Fruit fly (Drosophila melanogaster) whole organism, embryonic: Measurements from ENCODE around the gene Ns4.
A peak's percentile ranks its signal among the peaks of the same experiment; 100 is the strongest.

ENCODE experiments used
- BEAF-32 ChIP-seq: fragments of 200-800 bp; sonication (Bioruptor generic); optimal IDR thresholded peaks from 3 replicates; lab custom pipeline; 2017; ENCODE audit warnings: missing biosample characterization, missing genetic modification characterization, mild to moderate bottlenecking, moderate library complexity, missing genetic modification reagents
- CG11696 ChIP-seq: fragments of 200-800 bp; sonication (Bioruptor generic); IDR thresholded peaks from 2 replicates; pipeline ENCODE4 v1.3.6; 2022; ENCODE audit warnings: missing biosample characterization, missing genetic modification characterization
- CG13123 ChIP-seq: fragments of 200-800 bp; sonication (Bioruptor generic); optimal IDR thresholded peaks from 2 replicates; lab custom pipeline; 2016; ENCODE audit warnings: missing biosample characterization, missing genetic modification characterization
- CG14710 ChIP-seq: fragments of 200-800 bp; sonication (Bioruptor generic); optimal IDR thresholded peaks from 3 replicates; lab custom pipeline; 2019; ENCODE audit warnings: missing biosample characterization, mild to moderate bottlenecking, missing genetic modification characterization, moderate library complexity
- CG15011 ChIP-seq: fragments of 200-800 bp; sonication (Bioruptor generic); optimal IDR thresholded peaks from 3 replicates; lab custom pipeline; 2018; ENCODE audit warnings: missing biosample characterization, mild to moderate bottlenecking, missing genetic modification characterization
- CG15696 ChIP-seq: fragments of 200-800 bp; sonication (Bioruptor generic); optimal IDR thresholded peaks from 2 replicates; lab custom pipeline; 2019; ENCODE audit warnings: missing biosample characterization, mild to moderate bottlenecking, missing genetic modification characterization, moderate library complexity
- CG16813 ChIP-seq: fragments of 200-800 bp; sonication (Bioruptor generic); IDR thresholded peaks from 3 replicates; pipeline ENCODE4 v1.3.6; 2022; ENCODE audit warnings: missing biosample characterization, missing genetic modification characterization; ENCODE audit not compliant: partially characterized antibody
- CG17359 ChIP-seq: fragments of 200-800 bp; sonication (Bioruptor generic); optimal IDR thresholded peaks from 3 replicates; lab custom pipeline; 2018; ENCODE audit warnings: missing biosample characterization, mild to moderate bottlenecking, missing genetic modification characterization, moderate library complexity
- CG18764 ChIP-seq: fragments of 200-800 bp; sonication (Bioruptor generic); optimal IDR thresholded peaks from 3 replicates; lab custom pipeline; 2016; ENCODE audit warnings: missing biosample characterization, missing genetic modification characterization
- CG2889 ChIP-seq: fragments of 200-800 bp; sonication (Bioruptor generic); IDR thresholded peaks from 3 replicates; pipeline ENCODE4 v1.3.6; 2022; ENCODE audit warnings: missing biosample characterization, missing genetic modification characterization
- CG3838 ChIP-seq: fragments of 200-800 bp; sonication (Bioruptor generic); optimal IDR thresholded peaks from 3 replicates; lab custom pipeline; 2016; ENCODE audit warnings: missing biosample characterization, missing genetic modification characterization
- CG4617 ChIP-seq: fragments of 200-800 bp; sonication (Bioruptor generic); optimal IDR thresholded peaks from 3 replicates; lab custom pipeline; 2016; ENCODE audit warnings: missing biosample characterization, missing genetic modification characterization, borderline replicate concordance
- CG4820 ChIP-seq: fragments of 200-800 bp; sonication (Bioruptor generic); optimal IDR thresholded peaks from 3 replicates; lab custom pipeline; 2016; ENCODE audit warnings: missing biosample characterization, missing genetic modification characterization
- CG6689 ChIP-seq: fragments of 200-800 bp; sonication (Bioruptor generic); IDR thresholded peaks from 2 replicates; pipeline ENCODE4 v1.3.6; 2022; ENCODE audit warnings: missing biosample characterization, missing genetic modification characterization
- CG9727 ChIP-seq: fragments of 200-800 bp; sonication (Bioruptor generic); optimal IDR thresholded peaks from 3 replicates; lab custom pipeline; 2017; ENCODE audit warnings: missing biosample characterization, mild to moderate bottlenecking, missing genetic modification characterization
- Dad ChIP-seq: fragments of 200-800 bp; sonication (Bioruptor generic); optimal IDR thresholded peaks from 3 replicates; lab custom pipeline; 2016; ENCODE audit warnings: missing biosample characterization, missing genetic modification characterization
- Drgx ChIP-seq: fragments of 200-800 bp; sonication (Bioruptor generic); IDR thresholded peaks from 2 replicates; pipeline ENCODE4 v1.3.6; 2022; ENCODE audit warnings: missing biosample characterization, missing genetic modification characterization
- ERR ChIP-seq: fragments of 200-800 bp; sonication (Bioruptor generic); optimal IDR thresholded peaks from 2 replicates; lab custom pipeline; 2016; ENCODE audit warnings: missing biosample characterization, missing genetic modification characterization
- Eip74EF ChIP-seq, 2 experiments: fragments of 200-800 bp in 1 of 2; fragments of >200 bp in 1 of 2; sonication (Bioruptor generic) in 1 of 2; optimal IDR thresholded peaks; 2 replicates each; lab custom pipeline; 2017 to 2019; ENCODE audit warnings: missing biosample characterization in 2 of 2, missing genetic modification characterization in 2 of 2, mild to moderate bottlenecking in 1 of 2, moderate library complexity in 1 of 2
- Gsc ChIP-seq: fragments of 200-800 bp; sonication (Bioruptor generic); IDR thresholded peaks from 2 replicates; pipeline ENCODE4 v1.3.6; 2022; ENCODE audit warnings: missing biosample characterization, missing genetic modification characterization
- HLHmδ ChIP-seq: fragments of 200-800 bp; sonication (Bioruptor generic); optimal IDR thresholded peaks from 2 replicates; lab custom pipeline; 2018; ENCODE audit warnings: missing biosample characterization, mild to moderate bottlenecking, missing genetic modification characterization, moderate library complexity
- Jarid2 ChIP-seq: fragments of 200-800 bp; sonication (Bioruptor generic); optimal IDR thresholded peaks from 3 replicates; lab custom pipeline; 2017; ENCODE audit warnings: mild to moderate bottlenecking, missing biosample characterization, missing genetic modification reagents, missing genetic modification characterization
- MTF-1 ChIP-seq: fragments of 200-800 bp; sonication (Bioruptor generic); optimal IDR thresholded peaks from 2 replicates; lab custom pipeline; 2018; ENCODE audit warnings: missing biosample characterization, mild to moderate bottlenecking, missing genetic modification characterization, borderline replicate concordance
- Med ChIP-seq: fragments of 200-800 bp; sonication (Bioruptor generic); peaks from one replicate; lab custom pipeline; 2016; ENCODE audit warnings: missing biosample characterization, missing genetic modification characterization, mild to moderate bottlenecking, inconsistent platforms, moderate library complexity
- Nf-YA ChIP-seq: fragments of 200-800 bp; sonication (Bioruptor generic); IDR thresholded peaks from 2 replicates; pipeline ENCODE4 v1.3.6; 2022; ENCODE audit warnings: missing biosample characterization, missing genetic modification characterization
- Oaz ChIP-seq: fragments of 200-800 bp; sonication (Bioruptor generic); IDR thresholded peaks from 2 replicates; pipeline ENCODE4 v1.3.6; 2022; ENCODE audit warnings: missing biosample characterization, missing genetic modification characterization
- Opbp ChIP-seq: fragments of 200-800 bp; sonication (Bioruptor generic); IDR thresholded peaks from 3 replicates; pipeline ENCODE4 v1.3.6; 2022; ENCODE audit warnings: missing biosample characterization, missing genetic modification characterization; ENCODE audit not compliant: partially characterized antibody
- Poxn ChIP-seq: fragments of 200-800 bp; sonication (Bioruptor generic); IDR thresholded peaks from 2 replicates; pipeline ENCODE4 v1.3.6; 2022; ENCODE audit warnings: missing biosample characterization, missing genetic modification characterization
- TFAM ChIP-seq: fragments of 200-800 bp; sonication (Bioruptor generic); optimal IDR thresholded peaks from 2 replicates; lab custom pipeline; 2017; ENCODE audit warnings: missing biosample characterization, missing genetic modification characterization, inconsistent platforms
- Taf1 ChIP-seq: fragments of 200-800 bp; sonication (Bioruptor generic); IDR thresholded peaks from 2 replicates; pipeline ENCODE4 v1.3.6; 2022; ENCODE audit warnings: missing biosample characterization, missing genetic modification characterization
- ara ChIP-seq: fragments of 200-800 bp; sonication (Bioruptor generic); IDR thresholded peaks from 2 replicates; pipeline ENCODE4 v1.3.6; 2022; ENCODE audit warnings: missing biosample characterization, missing genetic modification characterization
- bowl ChIP-seq: fragments of 200-800 bp; sonication (Bioruptor generic); IDR thresholded peaks from 2 replicates; pipeline ENCODE4 v1.3.6; 2022; ENCODE audit warnings: missing biosample characterization, missing genetic modification characterization
- ci ChIP-seq: fragments of 200-800 bp; sonication (Bioruptor generic); IDR thresholded peaks from 3 replicates; pipeline ENCODE4 v1.3.6; 2022; ENCODE audit warnings: missing biosample characterization, missing genetic modification characterization
- crol ChIP-seq: fragments of 200-800 bp; sonication (Bioruptor generic); IDR thresholded peaks from 2 replicates; pipeline ENCODE4 v1.3.6; 2022; ENCODE audit warnings: missing biosample characterization, missing genetic modification characterization
- cwo ChIP-seq: fragments of 200-800 bp; sonication (Bioruptor generic); optimal IDR thresholded peaks from 3 replicates; lab custom pipeline; 2017; ENCODE audit warnings: missing biosample characterization, missing genetic modification characterization, mild to moderate bottlenecking, moderate library complexity, missing genetic modification reagents
- danr ChIP-seq: fragments of 200-800 bp; sonication (Bioruptor generic); IDR thresholded peaks from 2 replicates; pipeline ENCODE4 v1.3.6; 2022; ENCODE audit warnings: missing biosample characterization, missing genetic modification characterization
- esg ChIP-seq: fragments of 200-800 bp; sonication (Bioruptor generic); conservative IDR thresholded peaks from 2 replicates; pipeline ENCODE4 v1.3.6; 2022; ENCODE audit warnings: missing biosample characterization, missing genetic modification characterization
- jing ChIP-seq: fragments of 200-800 bp; sonication (Bioruptor generic); optimal IDR thresholded peaks from 2 replicates; lab custom pipeline; 2018; ENCODE audit warnings: missing biosample characterization, mild to moderate bottlenecking, missing genetic modification characterization
- kni ChIP-seq: fragments of 200-800 bp; sonication (Bioruptor generic); optimal IDR thresholded peaks from 3 replicates; lab custom pipeline; 2017; ENCODE audit warnings: mild to moderate bottlenecking, missing biosample characterization, missing genetic modification reagents, missing genetic modification characterization
- maf-S ChIP-seq: fragments of 200-800 bp; sonication (Bioruptor generic); optimal IDR thresholded peaks from 2 replicates; lab custom pipeline; 2016; ENCODE audit warnings: missing biosample characterization, missing genetic modification characterization
- odd ChIP-seq: fragments of 200-800 bp; sonication (Bioruptor generic); optimal IDR thresholded peaks from 2 replicates; lab custom pipeline; 2017; ENCODE audit warnings: missing biosample characterization, mild to moderate bottlenecking, missing genetic modification characterization
- peb ChIP-seq: fragments of 200-800 bp; sonication (Bioruptor generic); IDR thresholded peaks from 2 replicates; pipeline ENCODE4 v1.3.6; 2022; ENCODE audit warnings: missing biosample characterization, missing genetic modification characterization
- pfk ChIP-seq: fragments of 200-800 bp; sonication (Bioruptor generic); optimal IDR thresholded peaks from 2 replicates; lab custom pipeline; 2018; ENCODE audit warnings: missing biosample characterization, mild to moderate bottlenecking, missing genetic modification characterization, moderate library complexity
- rib ChIP-seq: fragments of 200-800 bp; sonication (Bioruptor generic); IDR thresholded peaks from 2 replicates; pipeline ENCODE4 v1.3.6; 2022; ENCODE audit warnings: missing biosample characterization, missing genetic modification characterization
- sd ChIP-seq: fragments of 200-800 bp; sonication (Bioruptor generic); optimal IDR thresholded peaks from 3 replicates; lab custom pipeline; 2018; ENCODE audit warnings: missing biosample characterization, mild to moderate bottlenecking, missing genetic modification characterization, moderate library complexity
- slou ChIP-seq: fragments of 200-800 bp; sonication (Bioruptor generic); optimal IDR thresholded peaks from 3 replicates; lab custom pipeline; 2016; ENCODE audit warnings: missing biosample characterization, missing genetic modification characterization
- slp2 ChIP-seq: fragments of 200-800 bp; sonication (Bioruptor generic); optimal IDR thresholded peaks from 2 replicates; lab custom pipeline; 2016; ENCODE audit warnings: missing biosample characterization, missing genetic modification characterization
- sr ChIP-seq: fragments of 200-800 bp; sonication (Bioruptor generic); IDR thresholded peaks from 3 replicates; pipeline ENCODE4 v1.3.6; 2022; ENCODE audit warnings: missing biosample characterization, missing genetic modification characterization
- sug ChIP-seq: fragments of 200-800 bp; optimal IDR thresholded peaks from 2 replicates; lab custom pipeline; 2019; ENCODE audit warnings: missing biosample characterization, mild to moderate bottlenecking, missing genetic modification characterization, moderate library complexity
- tgo ChIP-seq: fragments of 200-800 bp; sonication (Bioruptor generic); IDR thresholded peaks from 3 replicates; pipeline ENCODE4 v1.3.6; 2022; ENCODE audit warnings: missing biosample characterization, missing genetic modification characterization
- trem ChIP-seq: fragments of 200-800 bp; optimal IDR thresholded peaks from 3 replicates; lab custom pipeline; 2019; ENCODE audit warnings: missing biosample characterization, mild to moderate bottlenecking, missing genetic modification characterization, moderate library complexity
- unc-4 ChIP-seq: fragments of 200-800 bp; sonication (Bioruptor generic); IDR thresholded peaks from 2 replicates; pipeline ENCODE4 v1.3.6; 2022; ENCODE audit warnings: missing biosample characterization, missing genetic modification characterization; ENCODE audit not compliant: partially characterized antibody

The Ns4 gene

dm6 chr2L:20716077-20716476 lies 36.2 kb upstream of the Ns4 start (continued):
- TF ChIP-seq maf-S, result no peak
- no peak for TF ChIP-seq pfk (GFP tag; lab: Kevin White, UChicago)
- TF ChIP-seq danr (GFP tag; lab: Robert Waterston, UW), result no peak
- TF ChIP-seq kni, result peak; percentile 83
- no peak for TF ChIP-seq Oaz (GFP tag; lab: Robert Waterston, UW)
- peak; percentile 55 for TF ChIP-seq Med (GFP tag; lab: Kevin White, UChicago)
- no peak for TF ChIP-seq tgo (GFP tag; lab: Robert Waterston, UW)
- no peak for TF ChIP-seq CG13123
- TF ChIP-seq CG17359, result no peak
- TF ChIP-seq jing, result no peak
- TF ChIP-seq ci (GFP tag; lab: Robert Waterston, UW), result peak; percentile 63; the same call in 2 of the 3 replicates
- TF ChIP-seq Opbp (GFP tag; lab: Robert Waterston, UW), result no peak
- peak; percentile 38 for TF ChIP-seq cwo (GFP tag; lab: Kevin White, UChicago)
- no peak for TF ChIP-seq esg (GFP tag; lab: Robert Waterston, UW)
- TF ChIP-seq sr (GFP tag; lab: Robert Waterston, UW), result no peak
- TF ChIP-seq unc-4 (GFP tag; lab: Robert Waterston, UW), result no peak
- TF ChIP-seq Gsc, result no peak
- TF ChIP-seq CG2889 (GFP tag; lab: Robert Waterston, UW), result no peak
- peak; percentile 63 for TF ChIP-seq Drgx (GFP tag; lab: Robert Waterston, UW)
- no peak for TF ChIP-seq Nf-YA (GFP tag; lab: Robert Waterston, UW)
- TF ChIP-seq CG16813 (GFP tag; lab: Robert Waterston, UW), result 0 out of 3 replicates have a peak, but pooled peaks have one; percentile 23
- no peak for TF ChIP-seq CG15011 (GFP tag; lab: Kevin White, UChicago)
- no peak for TF ChIP-seq TFAM (GFP tag; lab: Kevin White, UChicago)
- no peak for TF ChIP-seq CG3838
- no peak for TF ChIP-seq bowl (GFP tag; lab: Robert Waterston, UW)
- TF ChIP-seq crol, result no peak
- no peak for TF ChIP-seq sd (tag; lab: Kevin White, UChicago)
- no peak for TF ChIP-seq slp2 (GFP tag; lab: Kevin White, UChicago)
- no peak for TF ChIP-seq CG6689
- no peak for TF ChIP-seq ara (GFP tag; lab: Robert Waterston, UW)
- no peak for TF ChIP-seq Poxn (GFP tag; lab: Robert Waterston, UW)
- no peak for TF ChIP-seq CG4617 (GFP tag; lab: Kevin White, UChicago)
- TF ChIP-seq CG11696 (GFP tag; lab: Robert Waterston, UW), result no peak
- no peak for TF ChIP-seq MTF-1 (GFP tag; lab: Kevin White, UChicago)
- no peak for TF ChIP-seq Taf1
- TF ChIP-seq odd (GFP tag; lab: Kevin White, UChicago), result no peak
- no peak for TF ChIP-seq rib (GFP tag; lab: Robert Waterston, UW)
- no peak for TF ChIP-seq peb (GFP tag; lab: Robert Waterston, UW)
- no peak for TF ChIP-seq Dad (GFP tag; lab: Kevin White, UChicago)
- TF ChIP-seq CG4820 (GFP tag; lab: Kevin White, UChicago), result no peak
- peak; percentile 43 for TF ChIP-seq CG14710 (tag; lab: Kevin White, UChicago)
- peak; percentile 20 for TF ChIP-seq Jarid2 (GFP tag; lab: Kevin White, UChicago)
- no peak for TF ChIP-seq trem
- TF ChIP-seq BEAF-32 (GFP tag; lab: Kevin White, UChicago), result no peak
- no peak for TF ChIP-seq CG15696
- TF ChIP-seq slou, result no peak
- TF ChIP-seq sug (tag; lab: Kevin White, UChicago), result peak; percentile 8
- peak; percentile 76 for TF ChIP-seq HLHmδ (GFP tag; lab: Kevin White, UChicago)
- no peak for TF ChIP-seq CG18764 (GFP tag; lab: Kevin White, UChicago)
- TF ChIP-seq Eip74EF (GFP tag; optimal IDR thresholded peaks at IDR 0.05; lab: Kevin White, UChicago), result peak in 1 of 2 experiments; percentile 28
- TF ChIP-seq CG9727 (GFP tag; lab: Kevin White, UChicago), result no peak
- no peak for TF ChIP-seq ERR
